Fruit fly (Drosophila melanogaster) whole organism, adult: ENCODE results near the gene Nazo.

Source experiments
- CG12768 ChIP-seq: fragments of 200-800 bp; sonication (Bioruptor generic); optimal IDR thresholded peaks from 2 replicates; lab custom pipeline; 2017; ENCODE audit warnings: missing biosample characterization, missing genetic modification characterization, mild to moderate bottlenecking, moderate library complexity, missing genetic modification reagents
- CG1620 ChIP-seq: fragments of 200-800 bp; sonication (Bioruptor generic); optimal IDR thresholded peaks from 2 replicates; lab custom pipeline; 2016; ENCODE audit warnings: missing biosample characterization, missing genetic modification characterization
- CG5204 ChIP-seq: fragments of 200-800 bp; sonication (Bioruptor generic); optimal IDR thresholded peaks from 2 replicates; lab custom pipeline; 2016; ENCODE audit warnings: missing biosample characterization, missing genetic modification characterization
- CG7101 ChIP-seq: fragments of 200-800 bp; sonication (Bioruptor generic); optimal IDR thresholded peaks from 2 replicates; lab custom pipeline; 2018; ENCODE audit warnings: missing biosample characterization, mild to moderate bottlenecking, missing genetic modification characterization, moderate library complexity
- Clk ChIP-seq: fragments of 200-800 bp; sonication (Bioruptor generic); optimal IDR thresholded peaks from 2 replicates; lab custom pipeline; 2017; ENCODE audit warnings: missing biosample characterization, missing genetic modification characterization
- Crg-1 ChIP-seq: fragments of 200-800 bp; sonication (Bioruptor generic); optimal IDR thresholded peaks from 2 replicates; lab custom pipeline; 2016; ENCODE audit warnings: missing biosample characterization, missing genetic modification characterization
- cic ChIP-seq: fragments of 200-800 bp; sonication (Bioruptor generic); optimal IDR thresholded peaks from 2 replicates; lab custom pipeline; 2017; ENCODE audit warnings: missing biosample characterization, mild to moderate bottlenecking, missing genetic modification characterization, moderate library complexity
- kay ChIP-seq: fragments of 200-800 bp; sonication (Bioruptor generic); peaks from one replicate; lab custom pipeline; 2016; ENCODE audit warnings: missing biosample characterization, missing genetic modification characterization, borderline replicate concordance
- ovo ChIP-seq: fragments of 200-800 bp; sonication (Bioruptor generic); optimal IDR thresholded peaks from 2 replicates; lab custom pipeline; 2016; ENCODE audit warnings: missing biosample characterization, missing genetic modification characterization
- pad ChIP-seq: fragments of 200-800 bp; sonication (Bioruptor generic); optimal IDR thresholded peaks from 3 replicates; lab custom pipeline; 2017; ENCODE audit warnings: missing biosample characterization, missing genetic modification characterization, mild to moderate bottlenecking, moderate library complexity, missing genetic modification reagents
- tj ChIP-seq: fragments of 200-800 bp; sonication (Bioruptor generic); optimal IDR thresholded peaks from 3 replicates; lab custom pipeline; 2017; ENCODE audit warnings: missing biosample characterization, mild to moderate bottlenecking, missing genetic modification characterization, moderate library complexity

The Nazo gene

dm6 chr3R:8336012-8336567 lies 48.4 kb downstream of the Nazo start:
- TF ChIP-seq CG7101 = no peak
- TF ChIP-seq cic = no peak
- no peak for TF ChIP-seq tj (GFP tag; lab: Kevin White, UChicago)
- TF ChIP-seq ovo (GFP tag; lab: Kevin White, UChicago) = no peak
- no peak for TF ChIP-seq pad (GFP tag; lab: Kevin White, UChicago)
- TF ChIP-seq CG1620 (GFP tag; lab: Kevin White, UChicago) = no peak
- no peak for TF ChIP-seq kay (GFP tag; lab: Kevin White, UChicago)
- TF ChIP-seq CG12768 (GFP tag; lab: Kevin White, UChicago) = no peak
- TF ChIP-seq Crg-1 (GFP tag; lab: Kevin White, UChicago) = no peak
- TF ChIP-seq CG5204 (GFP tag; lab: Kevin White, UChicago) = no peak
- no peak for TF ChIP-seq Clk (GFP tag; lab: Kevin White, UChicago)
